Worm (Caenorhabditis elegans) whole organism, young adult: ENCODE measurements around the gene W02H3.3.

Experiments
- ceh-27 ChIP-seq: fragments of 200-800 bp; sonication (Bioruptor generic); optimal IDR thresholded peaks from 2 replicates; lab custom pipeline; 2018; ENCODE audit warnings: mild to moderate bottlenecking, missing genetic modification characterization, moderate library complexity, missing compliant biosample characterization
- tbx-9 ChIP-seq: sonication (generic microtip); optimal IDR thresholded peaks from 2 replicates; lab custom pipeline; 2016; ENCODE audit warnings: borderline replicate concordance, missing genetic modification characterization, inconsistent platforms, missing compliant biosample characterization

- TF ChIP-seq ceh-27 (GFP tag; lab: Kevin White, UChicago) (no peak), tbx-9 (tag; lab: Kevin White, UChicago) (no peak)
Measured at ce11 chrX:11114420-11114819, 16.4 kb upstream of the W02H3.3 start.
